Fruit fly (Drosophila melanogaster) whole organism, pupa: ENCODE data around the gene Pvf3.

Experiments used
- CG12605 ChIP-seq: fragments of 200-800 bp; sonication (Bioruptor generic); IDR thresholded peaks from 2 replicates; pipeline ENCODE4 v1.3.6; 2022; ENCODE audit warnings: missing biosample characterization, missing genetic modification characterization
- CG15710 ChIP-seq: fragments of 200-800 bp; sonication (Bioruptor generic); optimal IDR thresholded peaks from 2 replicates; lab custom pipeline; 2018; ENCODE audit warnings: missing biosample characterization, mild to moderate bottlenecking, missing genetic modification characterization, moderate library complexity
- CG8159 ChIP-seq: fragments of 200-800 bp; sonication (Bioruptor generic); optimal IDR thresholded peaks from 3 replicates; lab custom pipeline; 2018; ENCODE audit warnings: missing biosample characterization, mild to moderate bottlenecking, missing genetic modification characterization, moderate library complexity
- CG8301 ChIP-seq: fragments of 200-800 bp; sonication (Bioruptor generic); optimal IDR thresholded peaks from 2 replicates; lab custom pipeline; 2018; ENCODE audit warnings: missing biosample characterization, mild to moderate bottlenecking, missing genetic modification characterization
- CG9948 ChIP-seq: fragments of 200-800 bp; sonication (Bioruptor generic); optimal IDR thresholded peaks from 2 replicates; lab custom pipeline; 2018; ENCODE audit warnings: missing biosample characterization, mild to moderate bottlenecking, missing genetic modification characterization, moderate library complexity
- D1 ChIP-seq: fragments of 200-800 bp; sonication (Bioruptor generic); optimal IDR thresholded peaks from 2 replicates; lab custom pipeline; 2018; ENCODE audit warnings: missing biosample characterization, mild to moderate bottlenecking, missing genetic modification characterization, moderate library complexity
- EcR ChIP-seq: fragments of 200-800 bp; sonication (Bioruptor generic); optimal IDR thresholded peaks from 3 replicates; lab custom pipeline; 2019; ENCODE audit warnings: missing biosample characterization, missing genetic modification characterization, mild to moderate bottlenecking, moderate library complexity, missing genetic modification reagents
- Ets98B ChIP-seq: fragments of 200-800 bp; sonication (Bioruptor generic); IDR thresholded peaks from 2 replicates; pipeline ENCODE4 v1.3.6; 2022; ENCODE audit warnings: missing biosample characterization, missing genetic modification characterization
- rn ChIP-seq: fragments of 200-800 bp; sonication (Bioruptor generic); IDR thresholded peaks from 2 replicates; pipeline ENCODE4 v1.3.6; 2022; ENCODE audit warnings: missing biosample characterization, missing genetic modification characterization

DNA sequence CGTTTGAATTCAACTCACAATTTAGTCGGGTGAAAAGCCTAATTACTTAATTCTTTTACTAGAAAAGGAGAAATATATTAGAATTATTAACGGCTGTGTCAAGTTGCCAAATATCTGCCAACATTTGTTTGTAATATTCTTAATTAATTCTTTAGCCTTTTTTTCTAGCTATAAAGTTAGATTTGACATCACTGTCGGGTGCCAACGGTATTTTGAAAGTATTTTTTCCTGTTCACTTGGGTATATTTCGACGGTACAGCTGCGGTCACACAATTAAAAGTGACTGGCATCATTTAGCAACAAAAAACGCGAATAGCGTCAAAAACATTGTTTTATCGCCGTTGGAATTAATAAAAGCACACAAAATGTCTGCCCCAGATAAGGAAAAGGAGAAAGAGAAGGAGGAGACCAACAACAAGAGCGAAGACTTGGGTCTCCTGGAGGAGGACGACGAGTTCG is 93.7 kb downstream of the Pvf3 start, which contains the start of gene Sem1:
- TF ChIP-seq CG15710 (tag; lab: Kevin White, UChicago) (no peak), CG8159 (no peak), CG8301 (tag; lab: Kevin White, UChicago) (no peak), CG9948 (no peak), rn (GFP tag; lab: Robert Waterston, UW) (no peak), CG12605 (GFP tag; lab: Robert Waterston, UW) (no peak), D1 (tag; lab: Kevin White, UChicago) (no peak), Ets98B (GFP tag; lab: Robert Waterston, UW) (no peak), EcR (GFP tag; lab: Kevin White, UChicago) (no peak)
